Worm (Caenorhabditis elegans): Measurements from ENCODE around the gene hum-8.

The hum-8 gene

ce11 chrIV:408892-409291, 31.5 kb downstream of the hum-8 start:
- TF ChIP-seq snpc-4 (tag; optimal IDR thresholded peaks at IDR 0.05) (no peak), elt-3 (tag; optimal IDR thresholded peaks at IDR 0.05) (no peak), sptf-1 (tag; optimal IDR thresholded peaks at IDR 0.05) (no peak), flh-1 (GFP tag; optimal IDR thresholded peaks at IDR 0.05) (no peak), pha-4 (tag; optimal IDR thresholded peaks at IDR 0.05) (no peak)

- TF ChIP-seq ces-1 (GFP tag; optimal IDR thresholded peaks at IDR 0.05) (no peak), bed-3 (GFP tag; optimal IDR thresholded peaks at IDR 0.05) (no peak), hlh-1 (tag; optimal IDR thresholded peaks at IDR 0.05) (no peak), zip-8 (tag; optimal IDR thresholded peaks at IDR 0.05) (no peak), tbx-8 (GFP tag; optimal IDR thresholded peaks at IDR 0.05) (no peak), ham-2 (GFP tag; optimal IDR thresholded peaks at IDR 0.05) (no peak), cnd-1 (tag; optimal IDR thresholded peaks at IDR 0.05) (no peak)
Observed at ce11 chrIV:401395-401794, 39.0 kb downstream of the hum-8 start, which contains the start of gene gpa-4. Gene gpa-4, plus strand, starts transcription at chrIV:401695.

ce11 chrIV:396373-396772, 44.0 kb downstream of the hum-8 start, which contains the start of gene rrp-8:
Gene rrp-8, plus strand, starts transcription at chrIV:396545.
- TF ChIP-seq sem-2 (GFP tag; optimal IDR thresholded peaks at IDR 0.05) (no peak), nhr-28 (tag; optimal IDR thresholded peaks at IDR 0.05) (no peak), nhr-237 (tag; optimal IDR thresholded peaks at IDR 0.05) (no peak), drap-1 (GFP tag; optimal IDR thresholded peaks at IDR 0.05) (no peak), ztf-11 (tag; optimal IDR thresholded peaks at IDR 0.05) (no peak), M03D4.4 (tag; optimal IDR thresholded peaks at IDR 0.05) (no peak), elt-1 (tag; optimal IDR thresholded peaks at IDR 0.05; ENCODE audit: borderline replicate concordance, insufficient read depth) (no peak), elt-3 (tag; optimal IDR thresholded peaks at IDR 0.05) (no peak), snpc-4 (tag; optimal IDR thresholded peaks at IDR 0.05) (no peak), ceh-39 (tag; optimal IDR thresholded peaks at IDR 0.05) (no peak), nhr-2 (tag; optimal IDR thresholded peaks at IDR 0.05) (no peak), ceh-43 (GFP tag; optimal IDR thresholded peaks at IDR 0.05) (no peak), lin-32 (GFP tag; optimal IDR thresholded peaks at IDR 0.05) (no peak)

DNA sequence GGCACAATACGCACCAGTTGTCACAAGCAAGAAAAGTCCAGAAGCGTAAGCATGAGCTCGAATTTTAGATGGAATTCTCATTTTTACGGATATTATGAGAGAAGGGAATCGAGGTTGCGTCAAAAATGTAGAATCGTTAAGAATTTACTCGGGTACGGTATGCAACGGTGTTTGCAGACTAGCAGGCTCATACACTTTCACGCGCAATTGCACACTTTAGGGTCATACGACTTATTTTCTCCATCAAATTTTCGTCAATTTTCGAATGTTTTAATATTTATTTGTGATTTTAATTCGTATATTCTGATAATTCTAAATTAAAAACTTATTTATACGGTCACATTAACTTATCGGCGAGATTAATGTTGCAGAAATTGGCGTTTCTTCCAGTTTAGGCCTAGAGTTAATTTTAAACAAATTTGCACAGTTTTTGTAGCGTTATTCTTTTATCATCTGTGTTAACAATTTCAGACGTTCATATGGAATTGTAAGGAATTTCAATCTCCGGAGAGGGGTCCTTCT, 46.9 kb downstream of the hum-8 start, which contains the start of the genes T07A9.15 and nog-1:
Gene T07A9.15, minus strand, starts transcription at position 138 of the 522 bp plus-strand sequence.
Gene nog-1, plus strand, starts transcription at position 472 of the 522 bp plus-strand sequence.
- TF ChIP-seq hlh-1 (tag; optimal IDR thresholded peaks at IDR 0.05) (no peak), blmp-1 (tag; optimal IDR thresholded peaks at IDR 0.05) (no peak), sptf-1 (tag; optimal IDR thresholded peaks at IDR 0.05) (peak; percentile 34), pha-4 (tag; optimal IDR thresholded peaks at IDR 0.05) (peak; percentile 71), sem-2 (GFP tag; optimal IDR thresholded peaks at IDR 0.05) (no peak), nhr-28 (tag; optimal IDR thresholded peaks at IDR 0.05) (no peak), unc-39 (tag; optimal IDR thresholded peaks at IDR 0.05) (no peak), elt-3 (tag; optimal IDR thresholded peaks at IDR 0.05) (no peak), flh-1 (GFP tag; optimal IDR thresholded peaks at IDR 0.05) (no peak), M03D4.4 (tag; optimal IDR thresholded peaks at IDR 0.05) (no peak), lin-13 (tag; optimal IDR thresholded peaks at IDR 0.05) (peak; percentile 13), nhr-12 (tag; optimal IDR thresholded peaks at IDR 0.05) (no peak), mls-2 (tag; optimal IDR thresholded peaks at IDR 0.05) (no peak), mep-1 (tag; optimal IDR thresholded peaks at IDR 0.05) (peak; percentile 65), cnd-1 (tag; optimal IDR thresholded peaks at IDR 0.05) (no peak), ceh-43 (GFP tag; optimal IDR thresholded peaks at IDR 0.05) (no peak), lin-32 (GFP tag; optimal IDR thresholded peaks at IDR 0.05) (no peak), zip-8 (tag; optimal IDR thresholded peaks at IDR 0.05) (no peak), snpc-4 (tag; optimal IDR thresholded peaks at IDR 0.05) (no peak), bed-3 (GFP tag; optimal IDR thresholded peaks at IDR 0.05) (no peak), nhr-237 (tag; optimal IDR thresholded peaks at IDR 0.05) (peak; percentile 58), ceh-39 (tag; optimal IDR thresholded peaks at IDR 0.05) (peak; percentile 5), drap-1 (GFP tag; optimal IDR thresholded peaks at IDR 0.05) (peak; percentile 59), ham-2 (GFP tag; optimal IDR thresholded peaks at IDR 0.05) (no peak), ztf-11 (tag; optimal IDR thresholded peaks at IDR 0.05) (no peak), nhr-76 (tag; optimal IDR thresholded peaks at IDR 0.05) (no peak), ces-1 (GFP tag; optimal IDR thresholded peaks at IDR 0.05) (peak; percentile 67), mab-5 (tag; optimal IDR thresholded peaks at IDR 0.05) (no peak), unc-120 (tag; optimal IDR thresholded peaks at IDR 0.05; ENCODE audit: poor library complexity, severe bottlenecking) (no peak), nhr-2 (tag; optimal IDR thresholded peaks at IDR 0.05) (no peak), ceh-83 (GFP tag; optimal IDR thresholded peaks at IDR 0.05) (no peak), lsy-2 (tag; optimal IDR thresholded peaks at IDR 0.05) (peak; percentile 98), unc-62 (GFP tag; optimal IDR thresholded peaks at IDR 0.05) (no peak), elt-1 (tag; optimal IDR thresholded peaks at IDR 0.05; ENCODE audit: borderline replicate concordance, insufficient read depth) (no peak), tbx-8 (GFP tag; optimal IDR thresholded peaks at IDR 0.05) (no peak)
